Worm (Caenorhabditis elegans) whole organism, mixed stage, embryonic: ENCODE results near the gene dmsr-12.

ENCODE experiments used
- M03D4.4 ChIP-seq: sonication (generic microtip); optimal IDR thresholded peaks from 2 replicates; lab custom pipeline; 2017; ENCODE audit warnings: mild to moderate bottlenecking, missing genetic modification characterization, missing compliant biosample characterization
- bed-3 ChIP-seq: fragments of 200-800 bp; sonication (Bioruptor generic); optimal IDR thresholded peaks from 3 replicates; lab custom pipeline; 2018; ENCODE audit warnings: mild to moderate bottlenecking, missing genetic modification characterization, moderate library complexity, missing compliant biosample characterization
- blmp-1 ChIP-seq: fragments of 150-350 bp; optimal IDR thresholded peaks from 2 replicates; lab custom pipeline; 2014; ENCODE audit warnings: missing biosample characterization, missing genetic modification characterization
- ceh-39 ChIP-seq: fragments of 150-350 bp; optimal IDR thresholded peaks from 2 replicates; lab custom pipeline; 2014; ENCODE audit warnings: missing biosample characterization, missing genetic modification characterization
- ceh-43 ChIP-seq: fragments of 200-800 bp; sonication (Bioruptor generic); optimal IDR thresholded peaks from 2 replicates; lab custom pipeline; 2018; ENCODE audit warnings: mild to moderate bottlenecking, missing genetic modification characterization, moderate library complexity, missing compliant biosample characterization
- ceh-83 ChIP-seq: fragments of 200-800 bp; sonication (Bioruptor generic); optimal IDR thresholded peaks from 2 replicates; lab custom pipeline; 2018; ENCODE audit warnings: mild to moderate bottlenecking, missing genetic modification characterization, missing compliant biosample characterization
- ces-1 ChIP-seq: fragments of 150-350 bp; optimal IDR thresholded peaks from 2 replicates; lab custom pipeline; 2014; ENCODE audit warnings: missing biosample characterization, missing genetic modification reagents, missing genetic modification characterization
- drap-1 ChIP-seq: fragments of 200-800 bp; sonication (Bioruptor generic); optimal IDR thresholded peaks from 3 replicates; lab custom pipeline; 2018; ENCODE audit warnings: mild to moderate bottlenecking, missing genetic modification characterization, missing compliant biosample characterization
- elt-1 ChIP-seq: sonication (generic microtip); optimal IDR thresholded peaks from 2 replicates; lab custom pipeline; 2017; ENCODE audit warnings: missing genetic modification characterization, mild to moderate bottlenecking, missing compliant biosample characterization, antibody characterized with exemption, moderate library complexity, borderline replicate concordance; ENCODE audit not compliant: insufficient read depth
- elt-3 ChIP-seq: fragments of 150-350 bp; optimal IDR thresholded peaks from 2 replicates; lab custom pipeline; 2014; ENCODE audit warnings: missing biosample characterization, missing genetic modification characterization
- flh-1 ChIP-seq: fragments of 200-800 bp; sonication (Bioruptor generic); optimal IDR thresholded peaks from 2 replicates; lab custom pipeline; 2018; ENCODE audit warnings: mild to moderate bottlenecking, missing genetic modification characterization, moderate library complexity, missing compliant biosample characterization
- ham-2 ChIP-seq: fragments of 200-800 bp; sonication (Bioruptor generic); optimal IDR thresholded peaks from 2 replicates; lab custom pipeline; 2018; ENCODE audit warnings: mild to moderate bottlenecking, missing genetic modification characterization, missing compliant biosample characterization
- hlh-1 ChIP-seq: fragments of 150-350 bp; optimal IDR thresholded peaks from 2 replicates; lab custom pipeline; 2014; ENCODE audit warnings: missing biosample characterization, missing genetic modification reagents, missing genetic modification characterization
- lin-13 ChIP-seq: fragments of 150-350 bp; optimal IDR thresholded peaks from 2 replicates; lab custom pipeline; 2014; ENCODE audit warnings: missing biosample characterization, missing genetic modification characterization
- lin-32 ChIP-seq: fragments of 200-800 bp; sonication (Bioruptor generic); optimal IDR thresholded peaks from 2 replicates; lab custom pipeline; 2018; ENCODE audit warnings: mild to moderate bottlenecking, missing genetic modification characterization, missing compliant biosample characterization
- lsy-2 ChIP-seq: fragments of 150-350 bp; optimal IDR thresholded peaks from 2 replicates; lab custom pipeline; 2014; ENCODE audit warnings: missing biosample characterization, missing genetic modification characterization
- mab-5 ChIP-seq: fragments of 150-350 bp; optimal IDR thresholded peaks from 2 replicates; lab custom pipeline; 2014; ENCODE audit warnings: missing biosample characterization, missing genetic modification characterization
- mep-1 ChIP-seq: fragments of 150-350 bp; optimal IDR thresholded peaks from 2 replicates; lab custom pipeline; 2017; ENCODE audit warnings: missing biosample characterization, missing genetic modification reagents, missing genetic modification characterization, inconsistent platforms
- mls-2 ChIP-seq: sonication (generic microtip); optimal IDR thresholded peaks from 2 replicates; lab custom pipeline; 2016; ENCODE audit warnings: mild to moderate bottlenecking, missing genetic modification characterization, moderate library complexity, missing compliant biosample characterization
- nhr-12 ChIP-seq: fragments of 150-350 bp; optimal IDR thresholded peaks from 2 replicates; lab custom pipeline; 2014; ENCODE audit warnings: missing biosample characterization, missing genetic modification characterization
- nhr-2 ChIP-seq: fragments of 150-350 bp; optimal IDR thresholded peaks from 2 replicates; lab custom pipeline; 2014; ENCODE audit warnings: missing biosample characterization, missing genetic modification characterization
- nhr-237 ChIP-seq: fragments of 150-350 bp; optimal IDR thresholded peaks from 2 replicates; lab custom pipeline; 2014; ENCODE audit warnings: missing biosample characterization, missing genetic modification characterization
- nhr-28 ChIP-seq: fragments of 150-350 bp; optimal IDR thresholded peaks from 2 replicates; lab custom pipeline; 2014; ENCODE audit warnings: missing biosample characterization, missing genetic modification characterization
- nhr-76 ChIP-seq: sonication (generic microtip); optimal IDR thresholded peaks from 2 replicates; lab custom pipeline; 2017; ENCODE audit warnings: missing biosample characterization, missing genetic modification characterization
- pha-4 ChIP-seq: fragments of 150-350 bp; optimal IDR thresholded peaks from 2 replicates; lab custom pipeline; 2018; ENCODE audit warnings: missing biosample characterization, missing genetic modification reagents, missing genetic modification characterization
- snpc-4 ChIP-seq: fragments of 150-350 bp; optimal IDR thresholded peaks from 2 replicates; lab custom pipeline; 2014; ENCODE audit warnings: missing biosample characterization, missing genetic modification characterization
- sptf-1 ChIP-seq: sonication (generic microtip); optimal IDR thresholded peaks from 2 replicates; lab custom pipeline; 2017; ENCODE audit warnings: mild to moderate bottlenecking, missing genetic modification characterization, moderate library complexity, missing compliant biosample characterization
- unc-120 ChIP-seq: sonication (generic microtip); optimal IDR thresholded peaks from 2 replicates; lab custom pipeline; 2017; ENCODE audit warnings: missing genetic modification characterization, missing compliant biosample characterization; ENCODE audit not compliant: poor library complexity, severe bottlenecking
- unc-62 ChIP-seq: fragments of 150-350 bp; optimal IDR thresholded peaks from 2 replicates; lab custom pipeline; 2014; ENCODE audit warnings: missing biosample characterization, missing genetic modification reagents, missing genetic modification characterization
- zip-8 ChIP-seq: fragments of 150-350 bp; optimal IDR thresholded peaks from 2 replicates; lab custom pipeline; 2014; ENCODE audit warnings: missing biosample characterization, missing genetic modification characterization
- ztf-11 ChIP-seq: fragments of 150-350 bp; optimal IDR thresholded peaks from 2 replicates; lab custom pipeline; 2014; ENCODE audit warnings: missing biosample characterization, missing genetic modification characterization

Gene dmsr-12

DNA sequence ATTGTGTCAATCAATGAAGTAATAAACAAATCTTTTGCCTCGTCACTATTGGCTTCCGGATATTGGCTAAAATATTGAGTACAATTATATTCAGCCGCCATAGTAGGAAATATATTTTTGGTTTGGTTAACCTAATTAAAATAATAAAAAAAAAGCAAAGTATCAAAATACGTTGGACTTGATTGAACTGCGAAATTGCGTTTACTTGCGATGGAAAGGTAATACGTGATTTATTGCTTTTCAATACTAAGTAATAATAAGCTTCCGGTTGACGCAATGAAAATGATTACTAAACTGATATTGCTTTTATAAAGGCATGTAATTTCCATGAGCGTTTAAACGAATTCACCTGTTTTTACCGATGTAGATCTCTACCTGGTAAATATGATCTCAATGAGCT, 6.7 kb downstream of the dmsr-12 start, which contains the start of gene dmsr-9:
dmsr-9 (minus strand) TSS at position 101 of the 400 bp plus-strand sequence.
- TF ChIP-seq ces-1: no peak
- no peak for TF ChIP-seq drap-1 (GFP tag; lab: Kevin White, UChicago)
- no peak for TF ChIP-seq zip-8 (tag; lab: Kevin White, UChicago)
- TF ChIP-seq nhr-76 (tag; lab: Kevin White, UChicago): no peak
- no peak for TF ChIP-seq mab-5 (tag; lab: Kevin White, UChicago)
- no peak for TF ChIP-seq nhr-2 (tag; lab: Kevin White, UChicago)
- TF ChIP-seq snpc-4 (tag; lab: Kevin White, UChicago): no peak
- TF ChIP-seq lin-13 (tag; lab: Kevin White, UChicago): no peak
- no peak for TF ChIP-seq nhr-237 (tag; lab: Kevin White, UChicago)
- no peak for TF ChIP-seq nhr-28
- TF ChIP-seq ceh-39 (tag; lab: Kevin White, UChicago): no peak
- TF ChIP-seq sptf-1 (tag; lab: Kevin White, UChicago): no peak
- TF ChIP-seq lin-32 (GFP tag; lab: Kevin White, UChicago): no peak
- TF ChIP-seq flh-1 (GFP tag; lab: Kevin White, UChicago): no peak
- TF ChIP-seq elt-3: no peak

DNA sequence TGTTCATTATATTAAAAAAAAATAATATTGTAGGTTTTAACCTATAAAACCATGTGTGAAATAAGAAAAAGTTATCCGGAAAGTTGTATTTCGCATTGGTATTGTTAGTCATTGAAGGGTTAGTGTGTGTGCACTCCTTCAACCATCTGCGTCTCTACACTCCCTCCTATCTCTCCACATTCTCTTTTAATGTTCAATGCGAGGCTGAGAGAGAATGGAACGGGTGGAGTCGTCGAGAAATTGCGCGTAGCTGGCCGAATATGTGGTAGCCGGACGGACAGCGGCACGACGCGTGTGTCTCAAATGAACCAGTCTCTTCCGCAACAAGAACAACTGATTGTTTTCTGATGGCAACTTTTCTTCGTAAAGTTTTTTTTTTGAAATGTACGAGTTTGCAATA, 9.3 kb downstream of the dmsr-12 start:
- no peak for TF ChIP-seq mep-1 (tag; lab: Kevin White, UChicago)
- TF ChIP-seq blmp-1 (tag; lab: Kevin White, UChicago): no peak
- TF ChIP-seq ham-2 (GFP tag; lab: Kevin White, UChicago): peak; percentile 46
- TF ChIP-seq hlh-1 (tag; lab: Kevin White, UChicago): peak; percentile 58
- no peak for TF ChIP-seq nhr-2 (tag; lab: Kevin White, UChicago)
- peak; percentile 29 for TF ChIP-seq ces-1
- TF ChIP-seq ztf-11 (tag; lab: Kevin White, UChicago): no peak
- peak; percentile 79 for TF ChIP-seq unc-120 (tag; lab: Kevin White, UChicago)
- TF ChIP-seq ceh-83 (GFP tag; lab: Kevin White, UChicago): no peak
- TF ChIP-seq mls-2 (tag; lab: Kevin White, UChicago): peak; percentile 33
- no peak for TF ChIP-seq sptf-1 (tag; lab: Kevin White, UChicago)

DNA sequence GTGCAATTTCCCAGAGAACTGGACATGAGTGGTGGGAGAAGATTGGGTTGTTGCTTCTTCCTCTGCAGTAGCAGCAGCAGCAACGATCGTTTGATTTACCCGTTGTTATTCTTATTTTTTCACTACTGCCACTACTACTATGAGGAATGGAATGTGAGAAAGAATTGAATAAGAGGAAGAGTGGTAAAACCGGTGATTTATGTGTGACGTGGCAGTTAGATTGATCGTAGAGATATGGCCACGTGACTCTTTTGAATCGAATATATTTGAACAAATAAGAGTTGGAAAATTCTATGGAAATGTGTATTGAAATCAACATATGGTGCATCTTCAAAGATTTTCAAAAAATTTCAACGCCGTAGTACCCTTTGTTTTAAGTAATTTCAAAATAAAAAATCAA, 10.0 kb downstream of the dmsr-12 start:
- TF ChIP-seq bed-3 (GFP tag; lab: Kevin White, UChicago): no peak
- no peak for TF ChIP-seq sptf-1 (tag; lab: Kevin White, UChicago)
- no peak for TF ChIP-seq ceh-83 (GFP tag; lab: Kevin White, UChicago)
- no peak for TF ChIP-seq ceh-43
- no peak for TF ChIP-seq flh-1 (GFP tag; lab: Kevin White, UChicago)
- no peak for TF ChIP-seq snpc-4 (tag; lab: Kevin White, UChicago)
- no peak for TF ChIP-seq lin-32 (GFP tag; lab: Kevin White, UChicago)
- TF ChIP-seq pha-4: no peak
- TF ChIP-seq elt-3: no peak
- no peak for TF ChIP-seq M03D4.4 (tag; lab: Kevin White, UChicago)
- TF ChIP-seq mls-2 (tag; lab: Kevin White, UChicago): no peak
- TF ChIP-seq elt-1 (tag; lab: Kevin White, UChicago): no peak
- no peak for TF ChIP-seq lin-13 (tag; lab: Kevin White, UChicago)
- TF ChIP-seq nhr-28: no peak

DNA sequence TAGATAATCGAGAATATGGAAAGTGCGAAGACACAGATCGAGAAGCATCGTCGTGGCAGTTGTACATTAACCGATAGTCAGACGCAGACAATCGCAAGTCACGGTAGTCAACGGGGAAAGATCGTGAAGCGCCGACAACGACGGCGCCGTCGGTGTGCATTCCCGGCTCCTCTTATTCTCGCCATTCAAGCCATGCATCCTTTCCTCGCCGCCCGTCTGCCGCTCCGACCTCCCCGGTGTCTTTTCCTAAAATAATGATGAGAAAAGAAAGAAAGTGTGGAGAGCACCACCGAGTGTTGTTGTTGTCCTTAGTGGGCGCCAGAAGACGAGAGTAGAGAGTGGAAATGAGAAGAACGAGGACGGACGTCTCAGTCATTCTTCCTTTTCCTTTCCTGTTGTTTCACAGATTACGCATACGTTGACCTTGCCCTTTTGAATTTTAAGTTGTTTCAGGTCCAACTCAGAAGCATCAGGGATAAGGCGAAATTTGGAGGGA, 12.4 kb downstream of the dmsr-12 start, which contains the start of gene ZC404.1:
ZC404.1 (plus strand) TSS at position 446 of the 496 bp plus-strand sequence.
- TF ChIP-seq ceh-39 (tag; lab: Kevin White, UChicago) (no peak), mep-1 (tag; lab: Kevin White, UChicago) (no peak), drap-1 (GFP tag; lab: Kevin White, UChicago) (no peak), ham-2 (GFP tag; lab: Kevin White, UChicago) (no peak), ztf-11 (tag; lab: Kevin White, UChicago) (no peak), ceh-43 (no peak), nhr-237 (tag; lab: Kevin White, UChicago) (no peak), M03D4.4 (tag; lab: Kevin White, UChicago) (no peak), unc-62 (no peak), pha-4 (no peak), elt-3 (no peak), mls-2 (tag; lab: Kevin White, UChicago) (no peak), ceh-83 (GFP tag; lab: Kevin White, UChicago) (no peak), nhr-12 (tag; lab: Kevin White, UChicago) (no peak), zip-8 (tag; lab: Kevin White, UChicago) (no peak), sptf-1 (tag; lab: Kevin White, UChicago) (no peak), lsy-2 (tag; lab: Kevin White, UChicago) (no peak)
